Fruit fly (Drosophila melanogaster): ENCODE measurements around the gene ATPsyndelta.

The ATPsyndelta gene

dm6 chrX:10265213-10266017, 52.6 kb downstream of the ATPsyndelta start, which contains the start of gene CG12643 (continued):
- TF ChIP-seq Stat92E (GFP tag; optimal IDR thresholded peaks at IDR 0.05): peak in 1 of 3 experiments; percentile 48
- TF ChIP-seq gsb-n (tag; optimal IDR thresholded peaks at IDR 0.05): peak; percentile 80
- TF ChIP-seq Ptx1 (GFP tag; IDR thresholded peaks at IDR 0.05): peak; percentile 92
- peak; percentile 85 for TF ChIP-seq crc (GFP tag; optimal IDR thresholded peaks at IDR 0.05)
- peak; percentile 72 for TF ChIP-seq CG11696 (GFP tag; IDR thresholded peaks at IDR 0.05)
- no peak for TF ChIP-seq sc (optimal IDR thresholded peaks at IDR 0.05)
- TF ChIP-seq sc (GFP tag; optimal IDR thresholded peaks at IDR 0.05): peak; percentile 79
- TF ChIP-seq CG1792 (GFP tag; optimal IDR thresholded peaks at IDR 0.05): peak; percentile 90
- TF ChIP-seq CG2120 (GFP tag; optimal IDR thresholded peaks at IDR 0.05): peak; percentile 88
- peak; percentile 64 for TF ChIP-seq Spps (tag; optimal IDR thresholded peaks at IDR 0.05)
- peak; percentile 84 for TF ChIP-seq CG2889 (GFP tag; IDR thresholded peaks at IDR 0.05)
- TF ChIP-seq Hr78 (GFP tag; optimal IDR thresholded peaks at IDR 0.05): peak in 1 of 2 experiments; percentile 61
- peak; percentile 79 for TF ChIP-seq CG13775 (GFP tag; optimal IDR thresholded peaks at IDR 0.05)
- TF ChIP-seq dmrt99B (tag; optimal IDR thresholded peaks at IDR 0.05): peak; percentile 89
- peak; percentile 74; the same call in 2 of the 3 replicates for TF ChIP-seq C15 (GFP tag; IDR thresholded peaks at IDR 0.05)
- TF ChIP-seq trem (tag; optimal IDR thresholded peaks at IDR 0.05): peak; percentile 49
- TF ChIP-seq CG11504 (tag; optimal IDR thresholded peaks at IDR 0.05): peak; percentile 86
- peak; percentile 92 for TF ChIP-seq ttk (GFP tag; IDR thresholded peaks at IDR 0.05)
- TF ChIP-seq CG4730 (GFP tag; IDR thresholded peaks at IDR 0.05): peak; percentile 76
- TF ChIP-seq ci (GFP tag; IDR thresholded peaks at IDR 0.05): peak; percentile 98
- peak; percentile 71 for TF ChIP-seq CG17568 (GFP tag; optimal IDR thresholded peaks at IDR 0.05)
- no peak for TF ChIP-seq cad (GFP tag; optimal IDR thresholded peaks at IDR 0.05)
- TF ChIP-seq Eip74EF (GFP tag; optimal IDR thresholded peaks at IDR 0.05): peak in 1 of 2 experiments; percentile 76
- peak; percentile 83 for TF ChIP-seq Myb (GFP tag; optimal IDR thresholded peaks at IDR 0.05)
- TF ChIP-seq HmgZ (tag; optimal IDR thresholded peaks at IDR 0.05): peak; percentile 79
- peak; percentile 94 for TF ChIP-seq CG34422 (GFP tag; IDR thresholded peaks at IDR 0.05)
- TF ChIP-seq CG14710 (tag; optimal IDR thresholded peaks at IDR 0.05): peak; percentile 73
- TF ChIP-seq CG30020 (tag; optimal IDR thresholded peaks at IDR 0.05): peak; percentile 70
- TF ChIP-seq CG33557 (GFP tag; optimal IDR thresholded peaks at IDR 0.05): peak; percentile 72
- no peak for TF ChIP-seq unc-4 (GFP tag; IDR thresholded peaks at IDR 0.05; ENCODE audit: partially characterized antibody)
- peak; percentile 89 for TF ChIP-seq CG2678 (tag; optimal IDR thresholded peaks at IDR 0.05)
- peak; percentile 93 for TF ChIP-seq ranshi (GFP tag; IDR thresholded peaks at IDR 0.05)
- peak; percentile 88 for TF ChIP-seq GATAe (GFP tag; conservative IDR thresholded peaks at IDR 0.05)
- TF ChIP-seq H15 (GFP tag; IDR thresholded peaks at IDR 0.05): peak; percentile 94
- no peak for TF ChIP-seq Sry-β (GFP tag; optimal IDR thresholded peaks at IDR 0.05)
- TF ChIP-seq hth (optimal IDR thresholded peaks at IDR 0.05): no peak
- TF ChIP-seq D19B (GFP tag; optimal IDR thresholded peaks at IDR 0.05): peak; percentile 97
- TF ChIP-seq Dref (GFP tag; IDR thresholded peaks at IDR 0.05): peak; percentile 36; the same call in 1 of the 2 replicates
- peak; percentile 73 for TF ChIP-seq Dek (tag; optimal IDR thresholded peaks at IDR 0.05)
- peak; percentile 82 for TF ChIP-seq CG11247 (GFP tag; IDR thresholded peaks at IDR 0.05)
- TF ChIP-seq yki (optimal IDR thresholded peaks at IDR 0.05): no peak
- peak; percentile 94 for TF ChIP-seq CG7786 (GFP tag; optimal IDR thresholded peaks at IDR 0.05)
- peak in 1 of 2 experiments; percentile 85 for TF ChIP-seq eve (GFP tag; optimal IDR thresholded peaks at IDR 0.05)
- TF ChIP-seq da (GFP tag; optimal IDR thresholded peaks at IDR 0.05): peak; percentile 80
- TF ChIP-seq CG3065 (GFP tag; optimal IDR thresholded peaks at IDR 0.05): peak; percentile 82
- peak; percentile 86 for TF ChIP-seq Gsc (GFP tag; IDR thresholded peaks at IDR 0.05)
- TF ChIP-seq ewg (GFP tag; optimal IDR thresholded peaks at IDR 0.05): peak; percentile 88
- TF ChIP-seq Dbx (GFP tag; IDR thresholded peaks at IDR 0.05): peak; percentile 85
- TF ChIP-seq CG7271 (tag; optimal IDR thresholded peaks at IDR 0.05): no peak

All from whole organism, embryonic.